Worm (Caenorhabditis elegans): ENCODE data around the gene cdka-1.

The cdka-1 gene

DNA sequence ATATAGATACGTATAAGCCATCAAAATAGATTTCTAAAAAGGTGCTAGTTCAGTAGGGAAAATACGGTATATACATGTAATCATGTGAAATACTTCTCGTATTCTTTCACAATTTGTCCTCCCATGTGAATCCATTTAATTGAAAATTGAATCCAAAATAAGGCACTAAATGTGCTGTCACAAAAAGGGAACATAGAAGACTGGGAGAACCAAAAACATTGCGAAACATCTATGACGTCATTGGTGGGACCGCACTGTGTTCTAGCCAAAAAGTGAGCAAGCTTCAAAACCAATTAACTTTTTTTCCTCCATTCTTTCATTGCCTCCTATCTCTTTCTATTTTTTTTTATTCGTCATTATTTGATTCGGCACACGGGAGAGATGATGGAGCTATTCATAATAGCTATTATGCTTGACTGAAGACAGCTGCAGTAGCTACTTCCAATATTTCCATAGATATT, at the start of gene cdka-1:
Gene cdka-1 (plus strand): TSS at position 411 of the 461 bp plus-strand sequence.
- TF ChIP-seq ztf-29 (GFP tag; IDR thresholded peaks at IDR 0.05) (no peak), med-1 (GFP tag; optimal IDR thresholded peaks at IDR 0.05; ENCODE audit: insufficient read depth) (no peak), flt-1 (GFP tag; IDR thresholded peaks at IDR 0.05) (no peak), tab-1 (GFP tag; IDR thresholded peaks at IDR 0.05) (no peak), ztf-23 (GFP tag; IDR thresholded peaks at IDR 0.05) (no peak), T22C8.4 (GFP tag; IDR thresholded peaks at IDR 0.05) (no peak), cog-1 (tag; optimal IDR thresholded peaks at IDR 0.05) (no peak), ref-1 (GFP tag; conservative IDR thresholded peaks at IDR 0.05) (no peak), klf-2 (GFP tag; conservative IDR thresholded peaks at IDR 0.05) (no peak)

DNA sequence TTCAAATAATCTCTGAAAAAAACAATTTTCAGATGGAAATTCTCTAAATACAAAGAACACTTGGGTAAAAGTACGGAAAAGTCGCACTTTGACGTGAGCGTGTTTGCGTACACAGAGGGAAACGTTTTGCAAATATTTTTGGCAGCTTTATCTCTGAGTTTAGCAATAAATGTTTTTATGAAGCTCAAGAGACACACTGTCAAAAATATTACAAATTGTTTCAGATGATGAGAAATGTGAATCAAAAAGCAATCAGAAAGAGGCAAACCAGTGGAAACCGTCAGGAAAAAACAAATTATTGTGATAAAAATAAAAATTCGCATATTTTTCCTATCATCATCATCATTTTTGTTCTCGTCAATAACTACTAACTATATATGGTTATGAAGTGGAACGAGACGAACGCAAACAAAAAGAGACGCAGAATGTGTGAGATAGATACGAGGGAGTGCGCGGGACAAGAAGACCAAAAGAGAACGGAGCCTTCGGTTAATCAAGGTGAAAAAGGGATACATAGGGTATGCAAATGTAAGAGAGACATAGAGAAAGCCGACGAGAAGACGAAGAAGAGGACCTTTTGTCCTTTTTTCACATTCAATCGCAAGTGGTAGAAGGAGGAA, 46.1 kb upstream of the cdka-1 start, which contains the start of gene sel-2:
Gene sel-2 (minus strand): TSS at position 51 of the 620 bp plus-strand sequence.
- no peak for TF ChIP-seq ztf-29 (GFP tag; IDR thresholded peaks at IDR 0.05)
- TF ChIP-seq med-1 (GFP tag; optimal IDR thresholded peaks at IDR 0.05; ENCODE audit: insufficient read depth), result no peak
- no peak for TF ChIP-seq cog-1 (tag; optimal IDR thresholded peaks at IDR 0.05)
- TF ChIP-seq flt-1 (GFP tag; IDR thresholded peaks at IDR 0.05), result no peak
- no peak for TF ChIP-seq ztf-23 (GFP tag; IDR thresholded peaks at IDR 0.05)
- TF ChIP-seq T22C8.4 (GFP tag; IDR thresholded peaks at IDR 0.05), result no peak
- TF ChIP-seq tab-1 (GFP tag; IDR thresholded peaks at IDR 0.05), result no peak
- TF ChIP-seq klf-2 (GFP tag; conservative IDR thresholded peaks at IDR 0.05), result no peak

DNA sequence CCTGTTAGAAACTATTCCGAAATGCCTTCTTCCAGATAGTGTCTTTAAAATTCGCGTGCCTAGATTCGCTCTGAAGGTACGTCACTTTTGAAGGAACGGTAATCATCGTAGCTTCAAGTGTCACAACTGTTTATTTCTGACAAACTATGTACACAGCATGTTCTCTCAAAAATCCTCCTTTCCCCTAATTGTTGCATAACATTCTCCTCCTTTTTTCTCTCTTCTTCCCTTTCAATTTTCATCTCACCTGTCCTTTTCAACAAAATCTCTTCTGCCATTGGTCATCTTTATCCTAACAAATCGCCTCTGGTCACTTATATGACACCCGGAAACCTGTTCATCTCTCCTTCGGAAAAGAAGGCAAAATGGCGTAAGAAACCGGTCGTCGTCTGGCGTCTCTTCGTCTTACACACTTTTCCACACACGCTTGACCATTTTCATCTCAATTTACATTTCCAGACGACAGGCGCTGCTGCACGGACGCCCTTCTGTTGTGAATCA, 42.5 kb upstream of the cdka-1 start, which contains the start of gene lips-3:
Gene lips-3 (plus strand): TSS at position 458 of the 501 bp plus-strand sequence.
- no peak for TF ChIP-seq ztf-23 (GFP tag; IDR thresholded peaks at IDR 0.05)

DNA sequence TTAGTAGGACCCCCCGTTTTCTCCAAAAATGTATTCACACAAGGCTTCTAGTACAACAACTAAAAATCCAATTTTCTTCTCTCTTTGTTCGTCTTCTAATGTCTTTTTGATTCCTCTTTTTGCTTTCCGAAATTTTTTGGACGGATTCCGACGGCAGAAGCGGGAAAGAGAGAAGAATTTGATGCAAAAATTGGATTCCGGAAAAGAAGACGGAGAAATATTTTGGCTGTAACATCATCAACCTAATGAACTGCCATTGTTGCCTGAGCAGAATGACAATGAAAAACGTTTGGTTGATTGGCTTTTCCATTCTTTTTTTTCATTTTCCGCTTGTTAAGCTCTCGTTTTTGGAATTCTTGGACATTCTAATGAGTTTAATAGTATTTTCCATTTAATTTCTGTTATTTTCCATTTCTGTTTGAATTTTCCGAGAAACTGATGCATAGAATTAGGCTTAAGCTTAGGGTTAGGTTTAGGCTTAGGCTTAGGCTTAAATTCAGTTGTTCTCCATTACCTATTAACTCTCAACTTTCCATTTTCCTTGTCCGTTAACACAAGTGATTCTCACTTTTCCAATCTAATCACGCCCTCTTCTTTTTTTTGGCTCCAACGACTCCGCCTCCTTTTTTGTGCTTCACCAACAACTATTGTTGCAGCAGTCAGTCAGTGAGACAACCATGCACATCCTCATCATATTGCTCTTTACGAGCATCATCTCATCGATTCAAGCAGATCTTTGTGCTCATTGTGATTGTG, 36.0 kb upstream of the cdka-1 start, which contains the start of gene lron-5:
Gene lron-5 (plus strand): TSS at position 655 of the 756 bp plus-strand sequence.
- TF ChIP-seq ztf-23 (GFP tag; IDR thresholded peaks at IDR 0.05), result no peak
- no peak for TF ChIP-seq flt-1 (GFP tag; IDR thresholded peaks at IDR 0.05)
- no peak for TF ChIP-seq med-1 (GFP tag; optimal IDR thresholded peaks at IDR 0.05; ENCODE audit: insufficient read depth)
- no peak for TF ChIP-seq ztf-29 (GFP tag; IDR thresholded peaks at IDR 0.05)
- TF ChIP-seq klf-2 (GFP tag; conservative IDR thresholded peaks at IDR 0.05), result no peak
- no peak for TF ChIP-seq cog-1 (tag; optimal IDR thresholded peaks at IDR 0.05)
- TF ChIP-seq tab-1 (GFP tag; IDR thresholded peaks at IDR 0.05), result no peak
- TF ChIP-seq ref-1 (GFP tag; conservative IDR thresholded peaks at IDR 0.05), result no peak
- TF ChIP-seq T22C8.4 (GFP tag; IDR thresholded peaks at IDR 0.05), result no peak

DNA sequence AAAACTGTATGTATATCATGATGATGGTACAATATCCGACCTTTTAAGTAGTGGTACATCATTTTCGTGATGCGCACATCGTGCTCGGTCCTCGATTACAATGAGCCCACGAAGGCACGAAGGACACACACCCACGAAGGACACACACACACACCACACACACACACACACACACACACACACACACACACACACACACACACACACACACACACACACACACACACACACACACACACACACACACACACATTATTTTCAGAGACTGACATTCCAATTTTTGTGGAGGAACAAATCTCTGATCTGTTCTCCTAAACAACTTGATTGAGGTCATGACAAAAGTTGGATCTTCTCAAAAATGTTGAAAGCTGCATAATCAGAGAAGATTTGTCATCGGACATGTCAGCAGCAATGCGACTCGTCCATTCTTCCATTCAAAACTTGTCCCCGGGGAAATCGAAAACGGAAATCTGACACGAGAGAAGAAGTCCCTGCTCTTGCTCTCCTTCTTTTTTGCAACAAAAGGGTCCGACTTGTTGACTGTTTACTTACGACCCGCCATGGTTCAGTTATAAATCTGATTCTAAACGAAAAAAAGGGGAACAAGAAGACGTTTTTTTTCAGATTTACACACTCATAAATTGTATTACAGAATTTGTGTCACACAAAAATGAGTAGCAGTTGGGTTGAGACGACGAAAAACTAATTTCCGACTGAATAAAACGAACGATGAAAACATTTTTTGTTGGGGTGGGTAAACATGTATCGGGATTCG, 32.3 kb upstream of the cdka-1 start:
- TF ChIP-seq T22C8.4 (GFP tag; IDR thresholded peaks at IDR 0.05) (no peak), ref-1 (GFP tag; conservative IDR thresholded peaks at IDR 0.05) (no peak), ztf-29 (GFP tag; IDR thresholded peaks at IDR 0.05) (no peak), klf-2 (GFP tag; conservative IDR thresholded peaks at IDR 0.05) (no peak), med-1 (GFP tag; optimal IDR thresholded peaks at IDR 0.05; ENCODE audit: insufficient read depth) (no peak), flt-1 (GFP tag; IDR thresholded peaks at IDR 0.05) (no peak), tab-1 (GFP tag; IDR thresholded peaks at IDR 0.05) (no peak), ztf-23 (GFP tag; IDR thresholded peaks at IDR 0.05) (no peak), cog-1 (tag; optimal IDR thresholded peaks at IDR 0.05) (no peak)

DNA sequence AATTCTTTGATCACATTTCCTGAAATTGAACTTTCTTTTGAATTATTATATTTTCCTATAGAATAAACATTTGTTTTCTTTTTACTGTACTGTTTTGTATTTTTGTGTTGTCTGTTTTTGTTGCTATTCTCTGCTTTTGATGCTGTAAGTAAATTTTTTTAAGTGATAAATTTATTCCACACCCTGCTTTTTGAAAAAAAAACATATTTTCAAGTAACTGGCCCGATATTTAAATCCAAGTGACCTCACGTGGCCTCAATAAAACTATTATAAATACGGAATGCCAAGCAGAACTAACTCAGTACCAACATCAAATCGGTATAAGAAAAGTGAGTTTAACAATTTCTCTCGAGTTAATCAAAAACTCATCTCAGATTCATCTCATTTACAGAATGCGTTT, 30.4 kb upstream of the cdka-1 start, which contains the start of gene clec-151:
Gene clec-151 (plus strand): TSS at position 301 of the 400 bp plus-strand sequence.
- TF ChIP-seq tab-1 (GFP tag; IDR thresholded peaks at IDR 0.05) (no peak), ref-1 (GFP tag; conservative IDR thresholded peaks at IDR 0.05) (no peak), flt-1 (GFP tag; IDR thresholded peaks at IDR 0.05) (no peak), cog-1 (tag; optimal IDR thresholded peaks at IDR 0.05) (no peak), T22C8.4 (GFP tag; IDR thresholded peaks at IDR 0.05) (no peak), ztf-29 (GFP tag; IDR thresholded peaks at IDR 0.05) (no peak), med-1 (GFP tag; optimal IDR thresholded peaks at IDR 0.05; ENCODE audit: insufficient read depth) (no peak), ztf-23 (GFP tag; IDR thresholded peaks at IDR 0.05) (no peak), klf-2 (GFP tag; conservative IDR thresholded peaks at IDR 0.05) (no peak)

DNA sequence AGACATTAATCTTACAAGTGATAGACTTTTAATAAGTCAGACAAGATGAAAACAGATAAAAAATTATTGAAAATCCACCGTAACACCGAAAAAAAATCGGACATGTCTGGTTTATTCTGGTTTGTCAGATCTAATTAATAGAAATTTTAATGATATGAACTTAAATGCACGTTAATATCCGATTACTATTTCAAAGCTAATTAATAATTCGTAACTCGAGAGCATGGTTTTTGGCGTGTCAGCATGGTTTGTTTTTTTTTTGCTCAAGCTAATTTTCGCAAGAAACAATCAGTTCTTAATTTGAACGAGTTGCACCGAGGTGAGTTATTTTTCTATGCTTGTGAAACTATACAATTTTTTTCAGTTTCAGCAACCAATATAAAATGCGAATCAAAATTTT, 23.6 kb upstream of the cdka-1 start, which contains the start of gene clec-153:
Gene clec-153 (plus strand): TSS at position 301 of the 400 bp plus-strand sequence.
- TF ChIP-seq T22C8.4 (GFP tag; IDR thresholded peaks at IDR 0.05) (no peak), ref-1 (GFP tag; conservative IDR thresholded peaks at IDR 0.05) (no peak)

DNA sequence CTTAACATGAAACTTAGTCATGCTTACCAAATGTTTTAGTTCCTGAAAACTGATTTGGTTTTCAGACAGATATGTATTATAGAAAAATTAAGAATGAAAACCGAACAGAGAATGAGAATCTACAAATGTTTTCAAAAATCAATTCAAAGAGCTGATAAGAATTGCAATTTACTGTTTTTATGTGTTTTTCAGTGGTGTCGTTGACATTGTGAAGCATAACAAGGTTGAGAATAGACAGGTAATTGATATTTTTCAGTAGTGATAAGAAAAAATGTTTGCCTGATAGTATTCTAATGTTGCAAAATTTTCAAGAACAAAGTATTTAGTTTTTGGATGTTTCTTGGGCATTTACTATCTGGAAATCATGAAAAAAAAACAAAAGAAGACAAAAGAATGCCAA, 15.3 kb upstream of the cdka-1 start, which contains the start of gene pfas-1:
Gene pfas-1 (minus strand): TSS at position 49 of the 400 bp plus-strand sequence.
- no peak for TF ChIP-seq flt-1 (GFP tag; IDR thresholded peaks at IDR 0.05)
- TF ChIP-seq ref-1 (GFP tag; conservative IDR thresholded peaks at IDR 0.05), result no peak
- TF ChIP-seq ztf-23 (GFP tag; IDR thresholded peaks at IDR 0.05), result no peak
- no peak for TF ChIP-seq tab-1 (GFP tag; IDR thresholded peaks at IDR 0.05)
- no peak for TF ChIP-seq cog-1 (tag; optimal IDR thresholded peaks at IDR 0.05)
- TF ChIP-seq T22C8.4 (GFP tag; IDR thresholded peaks at IDR 0.05), result no peak
- TF ChIP-seq klf-2 (GFP tag; conservative IDR thresholded peaks at IDR 0.05), result no peak
- no peak for TF ChIP-seq med-1 (GFP tag; optimal IDR thresholded peaks at IDR 0.05; ENCODE audit: insufficient read depth)
- no peak for TF ChIP-seq ztf-29 (GFP tag; IDR thresholded peaks at IDR 0.05)

DNA sequence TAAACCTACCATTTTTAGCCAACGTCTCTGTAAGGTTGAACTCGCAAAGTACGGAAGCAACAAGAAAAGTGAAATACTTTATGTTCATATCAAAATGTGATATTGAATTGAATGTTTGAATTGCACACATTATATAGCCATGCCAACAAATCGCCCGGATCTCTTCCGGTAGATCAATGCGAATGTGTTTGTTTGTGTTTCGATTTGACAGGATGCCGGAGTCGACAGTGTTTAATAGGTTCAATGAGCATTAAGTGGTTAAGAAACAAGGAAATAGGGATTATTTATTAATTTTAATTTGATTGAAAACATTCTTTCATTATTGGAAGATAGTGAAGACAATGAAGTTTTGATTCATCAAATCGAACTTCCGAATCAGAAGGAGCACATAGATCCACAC, 12.3 kb upstream of the cdka-1 start, which contains the start of gene pqn-29:
Gene pqn-29 (minus strand): TSS at position 101 of the 400 bp plus-strand sequence.
- TF ChIP-seq ref-1 (GFP tag; conservative IDR thresholded peaks at IDR 0.05) (no peak), ztf-23 (GFP tag; IDR thresholded peaks at IDR 0.05) (no peak), ztf-29 (GFP tag; IDR thresholded peaks at IDR 0.05) (no peak), T22C8.4 (GFP tag; IDR thresholded peaks at IDR 0.05) (no peak), flt-1 (GFP tag; IDR thresholded peaks at IDR 0.05) (no peak), cog-1 (tag; optimal IDR thresholded peaks at IDR 0.05) (no peak), med-1 (GFP tag; optimal IDR thresholded peaks at IDR 0.05; ENCODE audit: insufficient read depth) (no peak), tab-1 (GFP tag; IDR thresholded peaks at IDR 0.05) (no peak), klf-2 (GFP tag; conservative IDR thresholded peaks at IDR 0.05) (no peak)

All from whole organism, midembryonic.